Worm (Caenorhabditis elegans) whole organism, L1 larva: ENCODE data around the gene fbxb-24.

ENCODE experiments used
- C04F5.9 ChIP-seq: sonication (generic microtip); optimal IDR thresholded peaks from 2 replicates; lab custom pipeline; 2016; ENCODE audit warnings: missing genetic modification characterization, missing compliant biosample characterization
- C16A3.4 ChIP-seq: fragments of 150-350 bp; optimal IDR thresholded peaks from 2 replicates; lab custom pipeline; 2014; ENCODE audit warnings: missing biosample characterization, missing genetic modification characterization
- F16B12.6 ChIP-seq: fragments of 150-350 bp; optimal IDR thresholded peaks from 2 replicates; lab custom pipeline; 2014; ENCODE audit warnings: missing biosample characterization, missing genetic modification characterization
- aly-2 ChIP-seq: fragments of 150-350 bp; optimal IDR thresholded peaks from 2 replicates; lab custom pipeline; 2014; ENCODE audit warnings: missing biosample characterization, missing genetic modification characterization
- ceh-8 ChIP-seq: fragments of 200-800 bp; sonication (Bioruptor generic); optimal IDR thresholded peaks from 2 replicates; lab custom pipeline; 2018; ENCODE audit warnings: mild to moderate bottlenecking, missing genetic modification characterization, moderate library complexity, missing compliant biosample characterization
- ceh-82 ChIP-seq, 3 experiments: fragments of 150-350 bp in 1 of 3; sonication (generic microtip) in 2 of 3; optimal IDR thresholded peaks; 2 replicates each; lab custom pipeline; 2014 to 2017; ENCODE audit warnings: missing biosample characterization in 3 of 3, missing genetic modification characterization in 3 of 3
- ceh-88 ChIP-seq: fragments of 200-800 bp; sonication (Bioruptor generic); IDR thresholded peaks from 2 replicates; pipeline ENCODE4 v1.3.6; 2022; ENCODE audit warnings: missing genetic modification characterization, missing compliant biosample characterization
- ces-1 ChIP-seq: fragments of 150-350 bp; optimal IDR thresholded peaks from 2 replicates; lab custom pipeline; 2014; ENCODE audit warnings: missing biosample characterization, missing genetic modification reagents, missing genetic modification characterization
- dsc-1 ChIP-seq: sonication (generic microtip); optimal IDR thresholded peaks from 2 replicates; lab custom pipeline; 2016; ENCODE audit warnings: mild to moderate bottlenecking, missing genetic modification characterization, missing compliant biosample characterization
- efl-1 ChIP-seq, 4 experiments: fragments of 150-350 bp; optimal IDR thresholded peaks in 3 of 4; peaks in 1 of 4; 1 replicate in 1 of 4; 2 replicates in 3 of 4; lab custom pipeline; 2014; ENCODE audit warnings: missing biosample characterization in 2 of 4, missing genetic modification characterization in 2 of 4, missing genetic modification reagents in 2 of 4
- egl-13 ChIP-seq: sonication (generic microtip); optimal IDR thresholded peaks from 2 replicates; lab custom pipeline; 2016; ENCODE audit warnings: missing genotype, missing genetic modification reagents, missing genetic modification characterization, missing compliant biosample characterization
- elt-3 ChIP-seq, 6 experiments: fragments of 150-350 bp in 1 of 6; sonication (generic microtip); optimal IDR thresholded peaks; 2 replicates each; lab custom pipeline; 2017 to 2018; ENCODE audit warnings: missing biosample characterization in 6 of 6, missing genetic modification characterization in 6 of 6, inconsistent platforms in 1 of 6
- ets-5 ChIP-seq: fragments of 200-800 bp; sonication (Bioruptor generic); IDR thresholded peaks from 2 replicates; pipeline ENCODE4 v1.3.6; 2022; ENCODE audit warnings: missing genetic modification characterization, missing compliant biosample characterization
- fkh-10 ChIP-seq: sonication (generic microtip); optimal IDR thresholded peaks from 2 replicates; lab custom pipeline; 2017; ENCODE audit warnings: missing biosample characterization, missing genetic modification reagents, missing genetic modification characterization
- fkh-8 ChIP-seq: sonication (generic microtip); optimal IDR thresholded peaks from 2 replicates; lab custom pipeline; 2016; ENCODE audit warnings: mild to moderate bottlenecking, missing genetic modification characterization, missing compliant biosample characterization
- fos-1 ChIP-seq: fragments of 150-350 bp; optimal IDR thresholded peaks from 2 replicates; lab custom pipeline; 2014; ENCODE audit warnings: missing biosample characterization, missing genetic modification characterization
- hlh-17 ChIP-seq: fragments of 200-800 bp; sonication (Bioruptor generic); optimal IDR thresholded peaks from 2 replicates; lab custom pipeline; 2018; ENCODE audit warnings: missing genetic modification characterization, mild to moderate bottlenecking, missing compliant biosample characterization, moderate library complexity, borderline replicate concordance
- hlh-4 ChIP-seq: sonication (generic microtip); optimal IDR thresholded peaks from 2 replicates; lab custom pipeline; 2016; ENCODE audit warnings: mild to moderate bottlenecking, missing genetic modification characterization, missing compliant biosample characterization
- hpl-2 ChIP-seq: fragments of 150-350 bp; optimal IDR thresholded peaks from 2 replicates; lab custom pipeline; 2014; ENCODE audit warnings: missing biosample characterization, missing genetic modification reagents, missing genetic modification characterization
- irx-1 ChIP-seq: sonication (generic microtip); optimal IDR thresholded peaks from 2 replicates; lab custom pipeline; 2016; ENCODE audit warnings: missing genetic modification characterization, missing compliant biosample characterization
- isw-1 ChIP-seq: fragments of 200-800 bp; sonication (Bioruptor generic); IDR thresholded peaks from 2 replicates; pipeline ENCODE4 v1.3.6; 2022; ENCODE audit warnings: missing genetic modification characterization, missing compliant biosample characterization
- jun-1 ChIP-seq: fragments of 150-350 bp; optimal IDR thresholded peaks from 2 replicates; lab custom pipeline; 2014; ENCODE audit warnings: missing biosample characterization, missing genetic modification reagents, missing genetic modification characterization
- lin-13 ChIP-seq: fragments of 150-350 bp; optimal IDR thresholded peaks from 2 replicates; lab custom pipeline; 2014; ENCODE audit warnings: missing biosample characterization, missing genetic modification reagents, missing genetic modification characterization
- lin-14 ChIP-seq: fragments of 200-800 bp; sonication (Bioruptor generic); optimal IDR thresholded peaks from 2 replicates; lab custom pipeline; 2018; ENCODE audit warnings: mild to moderate bottlenecking, missing genetic modification characterization, moderate library complexity, missing compliant biosample characterization
- lin-15B ChIP-seq: fragments of 150-350 bp; sonication (generic microtip); optimal IDR thresholded peaks from 3 replicates; lab custom pipeline; 2014; ENCODE audit warnings: missing biosample characterization, missing genetic modification characterization
- lin-39 ChIP-seq: fragments of 150-350 bp; optimal IDR thresholded peaks from 2 replicates; lab custom pipeline; 2014; ENCODE audit warnings: missing biosample characterization, missing genetic modification reagents, missing genetic modification characterization
- lsy-2 ChIP-seq, 2 experiments: fragments of 150-350 bp; optimal IDR thresholded peaks; 2 replicates each; lab custom pipeline; 2014; ENCODE audit warnings: missing biosample characterization in 2 of 2, missing genetic modification characterization in 2 of 2
- mep-1 ChIP-seq: fragments of 150-350 bp; optimal IDR thresholded peaks from 2 replicates; lab custom pipeline; 2014; ENCODE audit warnings: missing biosample characterization, missing genetic modification characterization
- nhr-11 ChIP-seq: fragments of 150-350 bp; optimal IDR thresholded peaks from 2 replicates; lab custom pipeline; 2014; ENCODE audit warnings: missing biosample characterization, missing genetic modification characterization
- nhr-12 ChIP-seq: sonication (generic microtip); optimal IDR thresholded peaks from 2 replicates; lab custom pipeline; 2017; ENCODE audit warnings: missing biosample characterization, missing genetic modification characterization
- nhr-19 ChIP-seq: fragments of 200-800 bp; sonication (Bioruptor generic); conservative IDR thresholded peaks from 2 replicates; pipeline ENCODE4 v1.3.6; 2022; ENCODE audit warnings: missing genetic modification characterization, missing compliant biosample characterization
- nhr-71 ChIP-seq: sonication (generic microtip); optimal IDR thresholded peaks from 2 replicates; lab custom pipeline; 2016; ENCODE audit warnings: mild to moderate bottlenecking, missing genetic modification characterization, moderate library complexity, missing compliant biosample characterization
- nhr-77 ChIP-seq: fragments of 150-350 bp; optimal IDR thresholded peaks from 2 replicates; lab custom pipeline; 2014; ENCODE audit warnings: missing biosample characterization, missing genetic modification characterization
- nhr-84 ChIP-seq: sonication (generic microtip); optimal IDR thresholded peaks from 2 replicates; lab custom pipeline; 2017; ENCODE audit warnings: missing biosample characterization, missing genetic modification characterization
- nhr-90 ChIP-seq: sonication (generic microtip); optimal IDR thresholded peaks from 2 replicates; lab custom pipeline; 2016; ENCODE audit warnings: mild to moderate bottlenecking, missing genetic modification characterization, missing compliant biosample characterization; ENCODE audit not compliant: poor library complexity
- pag-3 ChIP-seq: sonication (generic microtip); optimal IDR thresholded peaks from 2 replicates; lab custom pipeline; 2017; ENCODE audit warnings: missing genetic modification characterization, mild to moderate bottlenecking, missing compliant biosample characterization, antibody characterized with exemption, borderline replicate concordance; ENCODE audit not compliant: insufficient read depth
- pax-3 ChIP-seq: fragments of 200-800 bp; sonication (Bioruptor generic); optimal IDR thresholded peaks from 2 replicates; lab custom pipeline; 2018; ENCODE audit warnings: mild to moderate bottlenecking, missing genetic modification characterization, moderate library complexity, missing compliant biosample characterization
- rnt-1 ChIP-seq: sonication (generic microtip); optimal IDR thresholded peaks from 2 replicates; lab custom pipeline; 2016; ENCODE audit warnings: mild to moderate bottlenecking, missing genetic modification characterization, moderate library complexity, missing compliant biosample characterization
- skn-1 ChIP-seq: fragments of 150-350 bp; optimal IDR thresholded peaks from 2 replicates; lab custom pipeline; 2014; ENCODE audit warnings: missing biosample characterization, missing genetic modification characterization
- snu-23 ChIP-seq: sonication (generic microtip); optimal IDR thresholded peaks from 2 replicates; lab custom pipeline; 2016; ENCODE audit warnings: missing genetic modification characterization, missing compliant biosample characterization
- sox-4 ChIP-seq: sonication (generic microtip); optimal IDR thresholded peaks from 2 replicates; lab custom pipeline; 2016; ENCODE audit warnings: missing genetic modification characterization, missing compliant biosample characterization
- sptf-1 ChIP-seq: fragments of 150-350 bp; optimal IDR thresholded peaks from 2 replicates; lab custom pipeline; 2014; ENCODE audit warnings: missing biosample characterization, missing genetic modification characterization
- sup-37 ChIP-seq: fragments of 200-800 bp; sonication (Bioruptor generic); optimal IDR thresholded peaks from 2 replicates; lab custom pipeline; 2018; ENCODE audit warnings: mild to moderate bottlenecking, missing genetic modification characterization, missing compliant biosample characterization
- tbx-2 ChIP-seq: sonication (generic microtip); optimal IDR thresholded peaks from 2 replicates; lab custom pipeline; 2016; ENCODE audit warnings: missing genetic modification characterization, missing compliant biosample characterization
- unc-130 ChIP-seq: fragments of 150-350 bp; optimal IDR thresholded peaks from 2 replicates; lab custom pipeline; 2017; ENCODE audit warnings: missing biosample characterization, missing genetic modification characterization, inconsistent platforms
- unc-30 ChIP-seq: sonication (generic microtip); optimal IDR thresholded peaks from 2 replicates; lab custom pipeline; 2017; ENCODE audit warnings: missing biosample characterization, missing genetic modification characterization
- unc-62 ChIP-seq: fragments of 150-350 bp; optimal IDR thresholded peaks from 2 replicates; lab custom pipeline; 2014; ENCODE audit warnings: missing biosample characterization, missing genetic modification reagents, missing genetic modification characterization
- unc-86 ChIP-seq: sonication (generic microtip); optimal IDR thresholded peaks from 2 replicates; lab custom pipeline; 2016; ENCODE audit warnings: missing genetic modification characterization, missing compliant biosample characterization
- unc-98 ChIP-seq: fragments of 200-800 bp; sonication (Bioruptor generic); IDR thresholded peaks from 2 replicates; pipeline ENCODE4 v1.3.6; 2022; ENCODE audit warnings: missing genetic modification characterization, missing compliant biosample characterization
- vab-15 ChIP-seq: sonication (generic microtip); optimal IDR thresholded peaks from 2 replicates; lab custom pipeline; 2017; ENCODE audit warnings: missing genotype, mild to moderate bottlenecking, missing genetic modification characterization, missing compliant biosample characterization
- zag-1 ChIP-seq: fragments of 150-350 bp; optimal IDR thresholded peaks from 2 replicates; lab custom pipeline; 2014; ENCODE audit warnings: missing biosample characterization, missing genetic modification characterization
- zip-4 ChIP-seq: fragments of 200-800 bp; sonication (Bioruptor generic); optimal IDR thresholded peaks from 2 replicates; lab custom pipeline; 2018; ENCODE audit warnings: mild to moderate bottlenecking, missing genetic modification characterization, moderate library complexity, missing compliant biosample characterization
- ztf-11 ChIP-seq, 2 experiments: sonication (generic microtip); optimal IDR thresholded peaks; 2 replicates each; lab custom pipeline; 2016 to 2017; ENCODE audit warnings: missing genetic modification characterization in 2 of 2, missing biosample characterization in 1 of 2, missing compliant biosample characterization in 1 of 2
- ztf-4 ChIP-seq: fragments of 150-350 bp; optimal IDR thresholded peaks from 2 replicates; lab custom pipeline; 2014; ENCODE audit warnings: missing biosample characterization, missing genetic modification characterization

The fbxb-24 gene

ce11 chrIII:11942664-11943063 is 33.9 kb downstream of the fbxb-24 start (continued):
- TF ChIP-seq lin-39 (tag; lab: Kevin White, UChicago) (peak; percentile 40), nhr-19 (GFP tag; lab: Robert Waterston, UW) (peak; percentile 64), sptf-1 (tag; lab: Kevin White, UChicago) (no peak), lin-15B (tag; lab: Kevin White, UChicago) (no peak), lsy-2 (tag; optimal IDR thresholded peaks at IDR 0.05; lab: Kevin White, UChicago) (peak; percentile 25 to 58), fkh-8 (tag; lab: Kevin White, UChicago) (no peak), nhr-12 (tag; lab: Kevin White, UChicago) (no peak), snu-23 (GFP tag; lab: Kevin White, UChicago) (peak; percentile 64), nhr-71 (peak; percentile 88), tbx-2 (tag; lab: Kevin White, UChicago) (no peak), F16B12.6 (tag; lab: Kevin White, UChicago) (no peak), unc-30 (no peak), lin-14 (peak; percentile 85), efl-1 (optimal IDR thresholded peaks at IDR 0.05; lab: Kevin White, UChicago) (peak; percentile 19 to 27), efl-1 (GFP tag; optimal IDR thresholded peaks at IDR 0.05 in 1 of 2; lab: Kevin White, UChicago) (peak; percentile 26 to 90), sox-4 (tag; lab: Kevin White, UChicago) (no peak), nhr-77 (tag; lab: Kevin White, UChicago) (no peak), mep-1 (tag; lab: Kevin White, UChicago) (no peak), nhr-90 (tag; lab: Kevin White, UChicago) (no peak), sup-37 (GFP tag; lab: Kevin White, UChicago) (no peak), isw-1 (GFP tag; lab: Robert Waterston, UW) (no peak), egl-13 (no peak), pax-3 (tag; lab: Kevin White, UChicago) (no peak), jun-1 (tag; lab: Kevin White, UChicago) (no peak), elt-3 (tag; optimal IDR thresholded peaks at IDR 0.05; lab: Kevin White, UChicago) (no peak), ces-1 (no peak), zip-4 (GFP tag; lab: Kevin White, UChicago) (no peak), fos-1 (tag; lab: Kevin White, UChicago) (no peak), hlh-17 (no peak), unc-130 (tag; lab: Kevin White, UChicago) (no peak), unc-86 (tag; lab: Kevin White, UChicago) (no peak), ets-5 (GFP tag; lab: Robert Waterston, UW) (no peak), irx-1 (no peak), pag-3 (tag; lab: Kevin White, UChicago) (no peak), aly-2 (no peak), ceh-82 (tag; optimal IDR thresholded peaks at IDR 0.05; lab: Kevin White, UChicago) (no peak), zag-1 (no peak), hlh-4 (tag; lab: Kevin White, UChicago) (no peak), ceh-88 (no peak), hpl-2 (GFP tag; lab: Kevin White, UChicago) (no peak), ztf-4 (tag; lab: Kevin White, UChicago) (no peak), dsc-1 (tag; lab: Kevin White, UChicago) (peak; percentile 10), C16A3.4 (no peak), nhr-11 (tag; lab: Kevin White, UChicago) (no peak), vab-15 (tag; lab: Kevin White, UChicago) (no peak), lin-13 (GFP tag; lab: Kevin White, UChicago) (no peak), rnt-1 (tag; lab: Kevin White, UChicago) (peak; percentile 87), unc-98 (GFP tag; lab: Robert Waterston, UW) (peak; percentile 69), nhr-84 (no peak), fkh-10 (GFP tag; lab: Kevin White, UChicago) (no peak), skn-1 (peak; percentile 19), unc-62 (no peak), ceh-8 (GFP tag; lab: Kevin White, UChicago) (no peak), ztf-11 (tag; optimal IDR thresholded peaks at IDR 0.05; lab: Kevin White, UChicago) (no peak), C04F5.9 (tag; lab: Kevin White, UChicago) (peak; percentile 30)
